Fruit fly (Drosophila melanogaster) whole organism, embryonic: ENCODE data around the gene Rad60.
A peak's percentile ranks its signal among the peaks of the same experiment; 100 is the strongest.

Experiments used
- B-H2 ChIP-seq: fragments of 200-800 bp; sonication (Bioruptor generic); optimal IDR thresholded peaks from 2 replicates; lab custom pipeline; 2018; ENCODE audit warnings: missing biosample characterization, mild to moderate bottlenecking, missing genetic modification characterization
- Bteb2 ChIP-seq: fragments of 200-800 bp; sonication (Bioruptor generic); optimal IDR thresholded peaks from 2 replicates; lab custom pipeline; 2016; ENCODE audit warnings: missing biosample characterization, missing genetic modification characterization
- CG10147 ChIP-seq: fragments of 200-800 bp; sonication (Bioruptor generic); optimal IDR thresholded peaks from 2 replicates; lab custom pipeline; 2019; ENCODE audit warnings: missing biosample characterization, mild to moderate bottlenecking, missing genetic modification characterization, moderate library complexity
- CG11398 ChIP-seq: fragments of 200-800 bp; sonication (Bioruptor generic); optimal IDR thresholded peaks from 2 replicates; lab custom pipeline; 2016; ENCODE audit warnings: missing biosample characterization, missing genetic modification characterization
- CG12299 ChIP-seq: fragments of 200-800 bp; sonication (Bioruptor generic); optimal IDR thresholded peaks from 2 replicates; lab custom pipeline; 2018; ENCODE audit warnings: missing biosample characterization, mild to moderate bottlenecking, missing genetic modification characterization
- CG13894 ChIP-seq: fragments of 200-800 bp; sonication (Bioruptor generic); optimal IDR thresholded peaks from 3 replicates; lab custom pipeline; 2018; ENCODE audit warnings: missing biosample characterization, mild to moderate bottlenecking, missing genetic modification characterization, moderate library complexity
- CG14014 ChIP-seq: fragments of 200-800 bp; sonication (Bioruptor generic); IDR thresholded peaks from 2 replicates; pipeline ENCODE4 v1.3.6; 2022; ENCODE audit warnings: missing biosample characterization, missing genetic modification characterization
- CG15269 ChIP-seq: fragments of 200-800 bp; sonication (Bioruptor generic); optimal IDR thresholded peaks from 2 replicates; lab custom pipeline; 2018; ENCODE audit warnings: missing biosample characterization, mild to moderate bottlenecking, missing genetic modification characterization, moderate library complexity
- CG15479 ChIP-seq: fragments of 200-800 bp; sonication (Bioruptor generic); optimal IDR thresholded peaks from 3 replicates; lab custom pipeline; 2019; ENCODE audit warnings: missing biosample characterization, mild to moderate bottlenecking, missing genetic modification characterization, moderate library complexity
- CG17361 ChIP-seq: fragments of 200-800 bp; sonication (Bioruptor generic); IDR thresholded peaks from 3 replicates; pipeline ENCODE4 v1.3.6; 2022; ENCODE audit warnings: missing biosample characterization, missing genetic modification characterization
- CG17385 ChIP-seq: fragments of 200-800 bp; sonication (Bioruptor generic); optimal IDR thresholded peaks from 3 replicates; lab custom pipeline; 2018; ENCODE audit warnings: missing biosample characterization, mild to moderate bottlenecking, missing genetic modification characterization
- CG3281 ChIP-seq: fragments of 200-800 bp; sonication (Bioruptor generic); optimal IDR thresholded peaks from 3 replicates; lab custom pipeline; 2017; ENCODE audit warnings: missing biosample characterization, mild to moderate bottlenecking, missing genetic modification characterization
- CG34224 ChIP-seq: fragments of 200-800 bp; sonication (Bioruptor generic); IDR thresholded peaks from 3 replicates; pipeline ENCODE4 v1.3.6; 2022; ENCODE audit warnings: missing biosample characterization, missing genetic modification characterization; ENCODE audit not compliant: partially characterized antibody
- CG34376 ChIP-seq: fragments of 200-800 bp; sonication (Bioruptor generic); optimal IDR thresholded peaks from 2 replicates; lab custom pipeline; 2018; ENCODE audit warnings: missing biosample characterization, mild to moderate bottlenecking, missing genetic modification characterization
- CG3726 ChIP-seq: fragments of 200-800 bp; sonication (Bioruptor generic); IDR thresholded peaks from 3 replicates; pipeline ENCODE4, ENCODE4 v1.3.6; 2022; ENCODE audit warnings: missing biosample characterization, missing genetic modification characterization
- CG6254 ChIP-seq: fragments of 200-800 bp; sonication (Bioruptor generic); optimal IDR thresholded peaks from 3 replicates; lab custom pipeline; 2017; ENCODE audit warnings: mild to moderate bottlenecking, missing biosample characterization, missing genetic modification reagents, missing genetic modification characterization
- CG6272 ChIP-seq: fragments of 200-800 bp; sonication (Bioruptor generic); IDR thresholded peaks from 2 replicates; pipeline ENCODE4 v1.3.6; 2022; ENCODE audit warnings: missing biosample characterization, missing genetic modification characterization
- CG6854 ChIP-seq: fragments of 200-800 bp; sonication (Bioruptor generic); optimal IDR thresholded peaks from 3 replicates; lab custom pipeline; 2017; ENCODE audit warnings: missing biosample characterization, mild to moderate bottlenecking, missing genetic modification characterization
- CG7987 ChIP-seq: fragments of 200-800 bp; sonication (Bioruptor generic); optimal IDR thresholded peaks from 2 replicates; lab custom pipeline; 2018; ENCODE audit warnings: missing biosample characterization, mild to moderate bottlenecking, missing genetic modification characterization, moderate library complexity
- D19B ChIP-seq: fragments of 200-800 bp; sonication (Bioruptor generic); optimal IDR thresholded peaks from 2 replicates; lab custom pipeline; 2017; ENCODE audit warnings: missing biosample characterization, mild to moderate bottlenecking, missing genetic modification characterization
- Drgx ChIP-seq: fragments of 200-800 bp; sonication (Bioruptor generic); IDR thresholded peaks from 2 replicates; pipeline ENCODE4 v1.3.6; 2022; ENCODE audit warnings: missing biosample characterization, missing genetic modification characterization
- Fer1 ChIP-seq: fragments of 200-800 bp; sonication (Bioruptor generic); optimal IDR thresholded peaks from 2 replicates; lab custom pipeline; 2017; ENCODE audit warnings: missing biosample characterization, mild to moderate bottlenecking, missing genetic modification characterization
- HLH54F ChIP-seq: fragments of 200-800 bp; sonication (Bioruptor generic); optimal IDR thresholded peaks from 3 replicates; lab custom pipeline; 2016; ENCODE audit warnings: missing biosample characterization, missing genetic modification characterization
- Hand ChIP-seq: fragments of 200-800 bp; sonication (Bioruptor generic); optimal IDR thresholded peaks from 2 replicates; lab custom pipeline; 2017; ENCODE audit warnings: mild to moderate bottlenecking, missing biosample characterization, missing genetic modification reagents, missing genetic modification characterization
- Hr3 ChIP-seq: fragments of 200-800 bp; sonication (Bioruptor generic); optimal IDR thresholded peaks from 3 replicates; lab custom pipeline; 2016; ENCODE audit warnings: missing biosample characterization, missing genetic modification characterization
- Jarid2 ChIP-seq: fragments of 200-800 bp; sonication (Bioruptor generic); optimal IDR thresholded peaks from 3 replicates; lab custom pipeline; 2017; ENCODE audit warnings: mild to moderate bottlenecking, missing biosample characterization, missing genetic modification reagents, missing genetic modification characterization
- NFAT ChIP-seq: fragments of 200-800 bp; sonication (Bioruptor generic); IDR thresholded peaks from 2 replicates; pipeline ENCODE4 v1.3.6; 2022; ENCODE audit warnings: missing biosample characterization, missing genetic modification characterization
- Optix ChIP-seq: fragments of 200-800 bp; sonication (Bioruptor generic); IDR thresholded peaks from 3 replicates; pipeline ENCODE4 v1.3.6; 2022; ENCODE audit warnings: missing biosample characterization, missing genetic modification characterization
- Rfx ChIP-seq: fragments of 200-800 bp; sonication (Bioruptor generic); IDR thresholded peaks from 2 replicates; pipeline ENCODE4 v1.3.6; 2022; ENCODE audit warnings: missing biosample characterization, missing genetic modification characterization
- al ChIP-seq: fragments of 200-800 bp; sonication (Bioruptor generic); IDR thresholded peaks from 2 replicates; pipeline ENCODE4 v1.3.6; 2022; ENCODE audit warnings: missing biosample characterization, missing genetic modification characterization
- bcd ChIP-seq: fragments of 200-800 bp; sonication (Bioruptor generic); optimal IDR thresholded peaks from 2 replicates; lab custom pipeline; 2017; ENCODE audit warnings: missing biosample characterization, mild to moderate bottlenecking, missing genetic modification characterization
- cwo ChIP-seq: fragments of 200-800 bp; sonication (Bioruptor generic); optimal IDR thresholded peaks from 3 replicates; lab custom pipeline; 2017; ENCODE audit warnings: missing biosample characterization, missing genetic modification characterization, mild to moderate bottlenecking, moderate library complexity, missing genetic modification reagents
- dysf ChIP-seq: fragments of 200-800 bp; sonication (Bioruptor generic); IDR thresholded peaks from 3 replicates; pipeline ENCODE4 v1.3.6; 2022; ENCODE audit warnings: missing biosample characterization, missing genetic modification characterization
- en ChIP-seq: fragments of 200-800 bp; sonication (Bioruptor generic); optimal IDR thresholded peaks from 2 replicates; lab custom pipeline; 2016; ENCODE audit warnings: missing biosample characterization, missing genetic modification characterization
- fu2 ChIP-seq: fragments of 200-800 bp; sonication (Bioruptor generic); optimal IDR thresholded peaks from 2 replicates; lab custom pipeline; 2016; ENCODE audit warnings: missing biosample characterization, missing genetic modification characterization
- gem ChIP-seq: fragments of 200-800 bp; sonication (Bioruptor generic); optimal IDR thresholded peaks from 2 replicates; lab custom pipeline; 2019; ENCODE audit warnings: missing biosample characterization, mild to moderate bottlenecking, missing genetic modification characterization, moderate library complexity
- grn ChIP-seq: fragments of 200-800 bp; sonication (Bioruptor generic); optimal IDR thresholded peaks from 3 replicates; lab custom pipeline; 2017; ENCODE audit warnings: missing biosample characterization, missing genetic modification characterization
- hth ChIP-seq: fragments of >200 bp; optimal IDR thresholded peaks from 2 replicates; lab custom pipeline; 2017; ENCODE audit warnings: inconsistent platforms
- inv ChIP-seq: fragments of 200-800 bp; sonication (Bioruptor generic); IDR thresholded peaks from 2 replicates; pipeline ENCODE4 v1.3.6; 2022; ENCODE audit warnings: missing biosample characterization, missing genetic modification characterization; ENCODE audit not compliant: partially characterized antibody
- lilli ChIP-seq: fragments of 200-800 bp; sonication (Bioruptor generic); optimal IDR thresholded peaks from 3 replicates; lab custom pipeline; 2016; ENCODE audit warnings: missing biosample characterization, missing genetic modification characterization
- mam ChIP-seq: fragments of 200-800 bp; sonication (Bioruptor generic); optimal IDR thresholded peaks from 3 replicates; lab custom pipeline; 2016; ENCODE audit warnings: missing biosample characterization, missing genetic modification characterization
- org-1 ChIP-seq: fragments of 200-800 bp; sonication (Bioruptor generic); optimal IDR thresholded peaks from 2 replicates; lab custom pipeline; 2017; ENCODE audit warnings: missing biosample characterization, missing genetic modification characterization
- pfk ChIP-seq: fragments of 200-800 bp; sonication (Bioruptor generic); optimal IDR thresholded peaks from 2 replicates; lab custom pipeline; 2018; ENCODE audit warnings: missing biosample characterization, mild to moderate bottlenecking, missing genetic modification characterization, moderate library complexity
- ranshi ChIP-seq: fragments of 200-800 bp; sonication (Bioruptor generic); IDR thresholded peaks from 2 replicates; pipeline ENCODE4 v1.3.6; 2022; ENCODE audit warnings: missing biosample characterization, missing genetic modification characterization
- rib ChIP-seq: fragments of 200-800 bp; sonication (Bioruptor generic); IDR thresholded peaks from 2 replicates; pipeline ENCODE4 v1.3.6; 2022; ENCODE audit warnings: missing biosample characterization, missing genetic modification characterization
- sens ChIP-seq: fragments of 200-800 bp; sonication (Bioruptor generic); peaks from one replicate; lab custom pipeline; 2016; ENCODE audit warnings: missing biosample characterization, missing genetic modification characterization
- tx ChIP-seq: fragments of 200-800 bp; sonication (Bioruptor generic); optimal IDR thresholded peaks from 2 replicates; lab custom pipeline; 2016; ENCODE audit warnings: missing biosample characterization, missing genetic modification characterization
- wek ChIP-seq: fragments of 200-800 bp; sonication (Bioruptor generic); optimal IDR thresholded peaks from 3 replicates; lab custom pipeline; 2018; ENCODE audit warnings: missing biosample characterization, mild to moderate bottlenecking, missing genetic modification characterization, moderate library complexity
- zf30C ChIP-seq: fragments of 200-800 bp; sonication (Bioruptor generic); optimal IDR thresholded peaks from 3 replicates; lab custom pipeline; 2018; ENCODE audit warnings: missing biosample characterization, mild to moderate bottlenecking, missing genetic modification characterization

The Rad60 gene

dm6 chr3R:23225266-23225665, 26.0 kb downstream of the Rad60 start (continued):
- peak; percentile 48 for TF ChIP-seq CG7987
- no peak for TF ChIP-seq CG34224
- 0 out of 2 replicates have a peak, but pooled peaks have one; percentile 17 for TF ChIP-seq Drgx (GFP tag; lab: Robert Waterston, UW)
- peak; percentile 32 for TF ChIP-seq CG15269 (tag; lab: Kevin White, UChicago)
- TF ChIP-seq Rfx, result peak; percentile 65
- peak; percentile 13 for TF ChIP-seq Hand (GFP tag; lab: Kevin White, UChicago)
- no peak for TF ChIP-seq CG15479 (GFP tag; lab: Kevin White, UChicago)
- peak; percentile 46; the same call in 1 of the 2 replicates for TF ChIP-seq rib (GFP tag; lab: Robert Waterston, UW)
- TF ChIP-seq gem (tag; lab: Kevin White, UChicago), result peak; percentile 36
- TF ChIP-seq al (GFP tag; lab: Robert Waterston, UW), result 0 out of 2 replicates have a peak, but pooled peaks have one; percentile 16
- TF ChIP-seq ranshi (GFP tag; lab: Robert Waterston, UW), result peak; percentile 28; the same call in 1 of the 2 replicates
- TF ChIP-seq CG6254 (GFP tag; lab: Kevin White, UChicago), result no peak
- peak; percentile 57 for TF ChIP-seq CG3281 (GFP tag; lab: Kevin White, UChicago)
- TF ChIP-seq CG3726 (GFP tag; lab: Robert Waterston, UW), result no peak
- no peak for TF ChIP-seq Optix (GFP tag; lab: Robert Waterston, UW)
- TF ChIP-seq grn (GFP tag; lab: Kevin White, UChicago), result no peak
- TF ChIP-seq Fer1 (GFP tag; lab: Kevin White, UChicago), result peak; percentile 66
- TF ChIP-seq CG11398 (GFP tag; lab: Kevin White, UChicago), result peak; percentile 33
- no peak for TF ChIP-seq zf30C (GFP tag; lab: Kevin White, UChicago)
- peak; percentile 36 for TF ChIP-seq pfk (GFP tag; lab: Kevin White, UChicago)
- TF ChIP-seq B-H2 (GFP tag; lab: Kevin White, UChicago), result peak; percentile 59
- peak; percentile 32 for TF ChIP-seq bcd (GFP tag; lab: Kevin White, UChicago)
- peak; percentile 25 for TF ChIP-seq CG10147 (GFP tag; lab: Kevin White, UChicago)
- TF ChIP-seq org-1, result peak; percentile 40
- TF ChIP-seq sens (GFP tag; lab: Kevin White, UChicago), result peak; percentile 81
- TF ChIP-seq Jarid2 (GFP tag; lab: Kevin White, UChicago), result no peak
- TF ChIP-seq HLH54F (GFP tag; lab: Kevin White, UChicago), result peak; percentile 25
- TF ChIP-seq hth (lab: Kevin White, UChicago), result no peak
- TF ChIP-seq CG12299 (tag; lab: Kevin White, UChicago), result no peak
- TF ChIP-seq tx (GFP tag; lab: Kevin White, UChicago), result peak; percentile 19
- TF ChIP-seq CG6272 (GFP tag; lab: Robert Waterston, UW), result no peak
- TF ChIP-seq inv (GFP tag; lab: Robert Waterston, UW), result no peak
- TF ChIP-seq NFAT, result peak; percentile 50
- peak; percentile 52 for TF ChIP-seq CG34376
- no peak for TF ChIP-seq Hr3
- TF ChIP-seq D19B (GFP tag; lab: Kevin White, UChicago), result peak; percentile 64
- no peak for TF ChIP-seq en (GFP tag; lab: Kevin White, UChicago)
- peak; percentile 21 for TF ChIP-seq wek (GFP tag; lab: Kevin White, UChicago)
- peak; percentile 57 for TF ChIP-seq CG13894 (tag; lab: Kevin White, UChicago)
- TF ChIP-seq cwo, result peak; percentile 55
- TF ChIP-seq CG17361 (GFP tag; lab: Robert Waterston, UW), result 0 out of 3 replicates have a peak, but pooled peaks have one; percentile 30
- TF ChIP-seq lilli (GFP tag; lab: Kevin White, UChicago), result peak; percentile 40
- peak; percentile 29 for TF ChIP-seq mam
- peak; percentile 57; the same call in 1 of the 2 replicates for TF ChIP-seq CG14014 (GFP tag; lab: Robert Waterston, UW)
- peak; percentile 7 for TF ChIP-seq fu2 (GFP tag; lab: Kevin White, UChicago)
- peak; percentile 14 for TF ChIP-seq CG17385
- peak; percentile 33 for TF ChIP-seq Bteb2
- TF ChIP-seq dysf (GFP tag; lab: Robert Waterston, UW), result peak; percentile 50; the same call in 1 of the 3 replicates
- TF ChIP-seq CG6854 (GFP tag; lab: Kevin White, UChicago), result peak; percentile 32
